Worm (Caenorhabditis elegans): ENCODE data around the gene C49G7.13.

C49G7.13 gene

ce11 chrV:4043632-4044031, 7.7 kb downstream of the C49G7.13 start, which contains the start of gene phat-3:
Gene phat-3 (plus strand): TSS chrV:4043932.
- no peak for TF ChIP-seq mes-4 (tag; optimal IDR thresholded peaks at IDR 0.05)
- TF ChIP-seq bed-1 (GFP tag; IDR thresholded peaks at IDR 0.05): no peak
- TF ChIP-seq F37B4.10 (GFP tag; IDR thresholded peaks at IDR 0.05): 0 out of 2 replicates have a peak, but pooled peaks have one; percentile 52

- TF ChIP-seq lin-40 (tag; optimal IDR thresholded peaks at IDR 0.05) (no peak), lsy-27 (tag; optimal IDR thresholded peaks at IDR 0.05; ENCODE audit: borderline replicate concordance, insufficient read depth) (no peak), ceh-91 (GFP tag; IDR thresholded peaks at IDR 0.05) (no peak), madf-8 (GFP tag; conservative IDR thresholded peaks at IDR 0.05) (no peak), ztf-22 (GFP tag; optimal IDR thresholded peaks at IDR 0.05) (no peak), dpff-1 (tag; optimal IDR thresholded peaks at IDR 0.05) (no peak), F33H1.4 (GFP tag; IDR thresholded peaks at IDR 0.05) (no peak), F57C9.4 (tag; optimal IDR thresholded peaks at IDR 0.05) (no peak)
These were observed 10.2 kb downstream of the C49G7.13 start, which contains the start of gene phat-7 for ce11 chrV:4046122-4046521. Gene phat-7 (plus strand): TSS chrV:4046422.

- no peak for TF ChIP-seq zim-3 (tag; optimal IDR thresholded peaks at IDR 0.05)
- no peak for TF ChIP-seq madf-10 (tag; optimal IDR thresholded peaks at IDR 0.05)
- no peak for TF ChIP-seq dpl-1 (GFP tag; optimal IDR thresholded peaks at IDR 0.05)
- TF ChIP-seq F57A8.1 (GFP tag; optimal IDR thresholded peaks at IDR 0.05): no peak
- TF ChIP-seq lag-1 (GFP tag; IDR thresholded peaks at IDR 0.05): no peak
- TF ChIP-seq Y67H2A.10 (GFP tag; conservative IDR thresholded peaks at IDR 0.05): no peak
- TF ChIP-seq ztf-18 (tag; optimal IDR thresholded peaks at IDR 0.05): no peak
These were observed 11.6 kb downstream of the C49G7.13 start, which contains the start of gene srh-169 for ce11 chrV:4047541-4047940. Gene srh-169 (plus strand): TSS chrV:4047841.

ce11 chrV:4050828-4051227, 14.9 kb downstream of the C49G7.13 start:
- peak; percentile 93 for TF ChIP-seq hsf-1 (GFP tag; IDR thresholded peaks at IDR 0.05)

- TF ChIP-seq snpc-4 (GFP tag; optimal IDR thresholded peaks at IDR 0.05) (no peak), snpc-4 (tag; optimal IDR thresholded peaks at IDR 0.05) (no peak), mxl-1 (tag; optimal IDR thresholded peaks at IDR 0.05) (no peak), F22D6.2 (tag; optimal IDR thresholded peaks at IDR 0.05) (no peak), sdz-38 (tag; optimal IDR thresholded peaks at IDR 0.05) (no peak), B0261.1 (tag; optimal IDR thresholded peaks at IDR 0.05) (no peak), snpc-3.4 (tag; optimal IDR thresholded peaks at IDR 0.05) (no peak), F55B11.4 (tag; optimal IDR thresholded peaks at IDR 0.05; ENCODE audit: borderline replicate concordance, insufficient read depth) (no peak), F10E7.11 (tag; optimal IDR thresholded peaks at IDR 0.05) (no peak), nfya-2 (GFP tag; IDR thresholded peaks at IDR 0.05) (no peak), aptf-2 (GFP tag; conservative IDR thresholded peaks at IDR 0.05) (no peak), C06A6.2 (GFP tag; conservative IDR thresholded peaks at IDR 0.05) (no peak), efl-1 (GFP tag; optimal IDR thresholded peaks at IDR 0.05) (no peak), F23B12.7 (tag; optimal IDR thresholded peaks at IDR 0.05; ENCODE audit: insufficient read depth) (no peak), mes-4 (tag; optimal IDR thresholded peaks at IDR 0.05) (no peak), hmg-20 (GFP tag; IDR thresholded peaks at IDR 0.05) (no peak), madf-3 (GFP tag; IDR thresholded peaks at IDR 0.05) (no peak), repo-1 (tag; optimal IDR thresholded peaks at IDR 0.05) (no peak), attf-5 (GFP tag; optimal IDR thresholded peaks at IDR 0.05) (no peak), fkh-3 (tag; optimal IDR thresholded peaks at IDR 0.05) (no peak)
These were observed 19.1 kb downstream of the C49G7.13 start, which contains the start of gene djr-1.2 for ce11 chrV:4055025-4055424. Gene djr-1.2 (minus strand): TSS chrV:4055125.

Data from whole organism, young adult.